Fruit fly (Drosophila melanogaster) whole organism, adult: ENCODE measurements around the gene Apc2.

Source experiments
- CG11617 ChIP-seq: fragments of 200-800 bp; sonication (Bioruptor generic); optimal IDR thresholded peaks from 2 replicates; lab custom pipeline; 2017; ENCODE audit warnings: mild to moderate bottlenecking, missing biosample characterization, missing genetic modification reagents, missing genetic modification characterization
- CG12768 ChIP-seq: fragments of 200-800 bp; sonication (Bioruptor generic); optimal IDR thresholded peaks from 2 replicates; lab custom pipeline; 2017; ENCODE audit warnings: missing biosample characterization, missing genetic modification characterization, mild to moderate bottlenecking, moderate library complexity, missing genetic modification reagents
- CG14711 ChIP-seq: fragments of 200-800 bp; sonication (Bioruptor generic); optimal IDR thresholded peaks from 2 replicates; lab custom pipeline; 2018; ENCODE audit warnings: missing biosample characterization, mild to moderate bottlenecking, missing genetic modification characterization, moderate library complexity
- CG7101 ChIP-seq: fragments of 200-800 bp; sonication (Bioruptor generic); optimal IDR thresholded peaks from 2 replicates; lab custom pipeline; 2018; ENCODE audit warnings: missing biosample characterization, mild to moderate bottlenecking, missing genetic modification characterization, moderate library complexity
- Crg-1 ChIP-seq: fragments of 200-800 bp; sonication (Bioruptor generic); optimal IDR thresholded peaks from 2 replicates; lab custom pipeline; 2016; ENCODE audit warnings: missing biosample characterization, missing genetic modification characterization
- Hr96 ChIP-seq: fragments of 200-800 bp; sonication (Bioruptor generic); optimal IDR thresholded peaks from 2 replicates; lab custom pipeline; 2016; ENCODE audit warnings: missing biosample characterization, missing genetic modification characterization
- Mnt ChIP-seq: fragments of 200-800 bp; sonication (Bioruptor generic); optimal IDR thresholded peaks from 2 replicates; lab custom pipeline; 2016; ENCODE audit warnings: missing biosample characterization, mild to moderate bottlenecking, missing genetic modification characterization
- bab1 ChIP-seq: fragments of 200-800 bp; sonication (Bioruptor generic); optimal IDR thresholded peaks from 3 replicates; lab custom pipeline; 2019; ENCODE audit warnings: missing biosample characterization, mild to moderate bottlenecking, missing genetic modification characterization, moderate library complexity
- cic ChIP-seq: fragments of 200-800 bp; sonication (Bioruptor generic); optimal IDR thresholded peaks from 2 replicates; lab custom pipeline; 2017; ENCODE audit warnings: missing biosample characterization, mild to moderate bottlenecking, missing genetic modification characterization, moderate library complexity
- kay ChIP-seq: fragments of 200-800 bp; sonication (Bioruptor generic); peaks from one replicate; lab custom pipeline; 2016; ENCODE audit warnings: missing biosample characterization, missing genetic modification characterization, borderline replicate concordance
- ovo ChIP-seq: fragments of 200-800 bp; sonication (Bioruptor generic); optimal IDR thresholded peaks from 2 replicates; lab custom pipeline; 2016; ENCODE audit warnings: missing biosample characterization, missing genetic modification characterization
- tj ChIP-seq: fragments of 200-800 bp; sonication (Bioruptor generic); optimal IDR thresholded peaks from 3 replicates; lab custom pipeline; 2017; ENCODE audit warnings: missing biosample characterization, mild to moderate bottlenecking, missing genetic modification characterization, moderate library complexity

DNA sequence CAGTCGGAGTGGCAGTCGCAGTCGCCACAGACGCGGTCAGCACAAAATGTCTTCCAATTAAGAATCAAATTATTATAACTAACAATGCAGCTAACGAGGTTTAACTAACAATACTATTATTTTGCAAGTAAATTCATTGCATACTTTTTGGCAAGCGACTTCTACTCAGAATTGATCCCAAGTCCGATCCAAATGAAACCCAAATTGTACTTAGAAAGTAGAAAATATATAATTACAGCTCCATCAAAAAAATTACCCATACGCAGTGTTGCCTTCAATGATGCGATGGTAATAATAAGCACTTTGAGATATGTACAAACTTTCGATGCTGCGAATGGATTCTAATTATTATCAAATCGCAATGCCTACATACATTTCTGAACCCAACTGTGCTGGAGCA is 20.0 kb upstream of the Apc2 start:
- TF ChIP-seq tj (GFP tag; lab: Kevin White, UChicago) (no peak), Mnt (GFP tag; lab: Kevin White, UChicago) (no peak), cic (GFP tag; lab: Kevin White, UChicago) (no peak), ovo (GFP tag; lab: Kevin White, UChicago) (no peak), Hr96 (GFP tag; lab: Kevin White, UChicago) (no peak), Crg-1 (GFP tag; lab: Kevin White, UChicago) (no peak), CG12768 (no peak), CG14711 (tag; lab: Kevin White, UChicago) (no peak), CG7101 (tag; lab: Kevin White, UChicago) (no peak), kay (GFP tag; lab: Kevin White, UChicago) (no peak), CG11617 (GFP tag; lab: Kevin White, UChicago) (no peak), bab1 (no peak)
